Fruit fly (Drosophila melanogaster) whole organism, adult: ENCODE measurements around the gene mts.

ENCODE experiments used
- CG11617 ChIP-seq: fragments of 200-800 bp; sonication (Bioruptor generic); optimal IDR thresholded peaks from 2 replicates; lab custom pipeline; 2017; ENCODE audit warnings: mild to moderate bottlenecking, missing biosample characterization, missing genetic modification reagents, missing genetic modification characterization
- CG12768 ChIP-seq: fragments of 200-800 bp; sonication (Bioruptor generic); optimal IDR thresholded peaks from 2 replicates; lab custom pipeline; 2017; ENCODE audit warnings: missing biosample characterization, missing genetic modification characterization, mild to moderate bottlenecking, moderate library complexity, missing genetic modification reagents
- CG14711 ChIP-seq: fragments of 200-800 bp; sonication (Bioruptor generic); optimal IDR thresholded peaks from 2 replicates; lab custom pipeline; 2018; ENCODE audit warnings: missing biosample characterization, mild to moderate bottlenecking, missing genetic modification characterization, moderate library complexity
- CG1620 ChIP-seq: fragments of 200-800 bp; sonication (Bioruptor generic); optimal IDR thresholded peaks from 2 replicates; lab custom pipeline; 2016; ENCODE audit warnings: missing biosample characterization, missing genetic modification characterization
- CG33017 ChIP-seq: fragments of 200-800 bp; sonication (Bioruptor generic); optimal IDR thresholded peaks from 2 replicates; lab custom pipeline; 2018; ENCODE audit warnings: missing biosample characterization, mild to moderate bottlenecking, missing genetic modification characterization, moderate library complexity
- CG5204 ChIP-seq: fragments of 200-800 bp; sonication (Bioruptor generic); optimal IDR thresholded peaks from 2 replicates; lab custom pipeline; 2016; ENCODE audit warnings: missing biosample characterization, missing genetic modification characterization
- CG7045 ChIP-seq: fragments of 200-800 bp; sonication (Bioruptor generic); optimal IDR thresholded peaks from 2 replicates; lab custom pipeline; 2017; ENCODE audit warnings: missing biosample characterization, mild to moderate bottlenecking, missing genetic modification characterization
- CG7101 ChIP-seq: fragments of 200-800 bp; sonication (Bioruptor generic); optimal IDR thresholded peaks from 2 replicates; lab custom pipeline; 2018; ENCODE audit warnings: missing biosample characterization, mild to moderate bottlenecking, missing genetic modification characterization, moderate library complexity
- Clk ChIP-seq: fragments of 200-800 bp; sonication (Bioruptor generic); optimal IDR thresholded peaks from 2 replicates; lab custom pipeline; 2017; ENCODE audit warnings: missing biosample characterization, missing genetic modification characterization
- Crg-1 ChIP-seq: fragments of 200-800 bp; sonication (Bioruptor generic); optimal IDR thresholded peaks from 2 replicates; lab custom pipeline; 2016; ENCODE audit warnings: missing biosample characterization, missing genetic modification characterization
- Hr96 ChIP-seq: fragments of 200-800 bp; sonication (Bioruptor generic); optimal IDR thresholded peaks from 2 replicates; lab custom pipeline; 2016; ENCODE audit warnings: missing biosample characterization, missing genetic modification characterization
- Mnt ChIP-seq: fragments of 200-800 bp; sonication (Bioruptor generic); optimal IDR thresholded peaks from 2 replicates; lab custom pipeline; 2016; ENCODE audit warnings: missing biosample characterization, mild to moderate bottlenecking, missing genetic modification characterization
- bab1 ChIP-seq: fragments of 200-800 bp; sonication (Bioruptor generic); optimal IDR thresholded peaks from 3 replicates; lab custom pipeline; 2019; ENCODE audit warnings: missing biosample characterization, mild to moderate bottlenecking, missing genetic modification characterization, moderate library complexity
- cic ChIP-seq: fragments of 200-800 bp; sonication (Bioruptor generic); optimal IDR thresholded peaks from 2 replicates; lab custom pipeline; 2017; ENCODE audit warnings: missing biosample characterization, mild to moderate bottlenecking, missing genetic modification characterization, moderate library complexity
- cnc ChIP-seq, 2 experiments: fragments of >200 bp; optimal IDR thresholded peaks; 2 replicates each; lab custom pipeline; 2017
- kay ChIP-seq: fragments of 200-800 bp; sonication (Bioruptor generic); peaks from one replicate; lab custom pipeline; 2016; ENCODE audit warnings: missing biosample characterization, missing genetic modification characterization, borderline replicate concordance
- ovo ChIP-seq: fragments of 200-800 bp; sonication (Bioruptor generic); optimal IDR thresholded peaks from 2 replicates; lab custom pipeline; 2016; ENCODE audit warnings: missing biosample characterization, missing genetic modification characterization
- pad ChIP-seq: fragments of 200-800 bp; sonication (Bioruptor generic); optimal IDR thresholded peaks from 3 replicates; lab custom pipeline; 2017; ENCODE audit warnings: missing biosample characterization, missing genetic modification characterization, mild to moderate bottlenecking, moderate library complexity, missing genetic modification reagents
- tj ChIP-seq: fragments of 200-800 bp; sonication (Bioruptor generic); optimal IDR thresholded peaks from 3 replicates; lab custom pipeline; 2017; ENCODE audit warnings: missing biosample characterization, mild to moderate bottlenecking, missing genetic modification characterization, moderate library complexity
- toe ChIP-seq: fragments of 200-800 bp; sonication (Bioruptor generic); optimal IDR thresholded peaks from 2 replicates; lab custom pipeline; 2016; ENCODE audit warnings: missing biosample characterization, missing genetic modification characterization

The mts gene

dm6 chr2L:7861733-7862132 is 34.3 kb downstream of the mts start:
- no peak for TF ChIP-seq Clk (GFP tag; lab: Kevin White, UChicago)
- no peak for TF ChIP-seq ovo
- TF ChIP-seq CG33017 (tag; lab: Kevin White, UChicago): no peak
- no peak for TF ChIP-seq toe (GFP tag; lab: Kevin White, UChicago)

DNA sequence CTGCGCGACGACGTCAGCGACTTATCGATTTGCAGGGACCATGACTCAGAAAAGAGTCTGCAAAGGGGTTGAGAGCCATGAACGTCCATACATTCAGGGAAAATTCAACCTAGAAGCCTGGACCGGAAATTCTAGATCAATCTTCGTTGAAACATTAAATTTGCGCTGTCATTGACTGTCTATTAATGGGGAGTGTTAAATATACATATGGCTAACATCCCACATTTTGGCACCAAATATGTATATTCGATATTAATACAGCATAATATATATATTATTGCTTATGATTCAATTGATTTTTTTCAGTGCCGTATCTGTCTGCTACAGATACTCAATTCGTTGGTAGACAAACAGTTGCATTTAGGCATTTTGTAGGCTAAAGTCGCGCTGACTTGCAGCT is 41.2 kb downstream of the mts start:
- TF ChIP-seq CG7101 (tag; lab: Kevin White, UChicago) (no peak), toe (GFP tag; lab: Kevin White, UChicago) (no peak), CG14711 (tag; lab: Kevin White, UChicago) (no peak), pad (GFP tag; lab: Kevin White, UChicago) (no peak), Hr96 (GFP tag; lab: Kevin White, UChicago) (no peak), CG5204 (GFP tag; lab: Kevin White, UChicago) (no peak), CG33017 (tag; lab: Kevin White, UChicago) (no peak), Crg-1 (GFP tag; lab: Kevin White, UChicago) (no peak), cnc (optimal IDR thresholded peaks at IDR 0.05; lab: Kevin White, UChicago) (no peak), kay (GFP tag; lab: Kevin White, UChicago) (no peak), CG7045 (GFP tag; lab: Kevin White, UChicago) (no peak), CG11617 (no peak), Mnt (GFP tag; lab: Kevin White, UChicago) (no peak), CG1620 (GFP tag; lab: Kevin White, UChicago) (no peak), cic (no peak)

dm6 chr2L:7870212-7870611 is 42.8 kb downstream of the mts start:
- TF ChIP-seq Clk (GFP tag; lab: Kevin White, UChicago): no peak
- no peak for TF ChIP-seq CG11617
- TF ChIP-seq ovo: no peak
- no peak for TF ChIP-seq bab1 (GFP tag; lab: Kevin White, UChicago)
- TF ChIP-seq cnc (optimal IDR thresholded peaks at IDR 0.05; lab: Kevin White, UChicago): no peak
- TF ChIP-seq CG14711 (tag; lab: Kevin White, UChicago): no peak

DNA sequence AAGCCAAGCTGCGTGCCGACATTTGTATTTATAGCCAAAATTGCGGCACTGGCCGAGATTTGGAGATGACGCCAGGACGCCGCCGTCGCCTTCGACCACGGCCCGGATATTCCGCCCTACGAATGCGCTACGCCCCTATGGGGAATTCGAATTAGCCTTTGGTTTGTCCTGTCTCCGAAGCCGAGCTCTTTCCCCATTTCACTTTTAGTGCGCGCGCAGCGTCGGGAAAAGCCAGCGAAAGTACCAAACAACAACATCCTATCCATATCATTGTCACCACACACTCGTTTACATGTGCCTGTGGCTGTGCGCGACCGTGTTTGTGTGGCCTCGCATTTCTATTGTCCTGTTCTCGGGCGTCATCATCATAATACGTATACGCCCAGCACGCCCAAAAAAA is 43.9 kb downstream of the mts start, which contains the start of gene Proc:
Gene Proc, minus strand, starts transcription at position 101 of the 400 bp plus-strand sequence.
- TF ChIP-seq bab1 (GFP tag; lab: Kevin White, UChicago) (no peak), CG11617 (no peak), CG12768 (GFP tag; lab: Kevin White, UChicago) (no peak), CG5204 (GFP tag; lab: Kevin White, UChicago) (no peak), tj (GFP tag; lab: Kevin White, UChicago) (no peak), CG7101 (tag; lab: Kevin White, UChicago) (no peak), kay (GFP tag; lab: Kevin White, UChicago) (no peak), pad (GFP tag; lab: Kevin White, UChicago) (no peak), CG1620 (GFP tag; lab: Kevin White, UChicago) (no peak), CG14711 (tag; lab: Kevin White, UChicago) (no peak), Crg-1 (GFP tag; lab: Kevin White, UChicago) (no peak), CG33017 (tag; lab: Kevin White, UChicago) (no peak), ovo (no peak), Mnt (GFP tag; lab: Kevin White, UChicago) (no peak), Clk (GFP tag; lab: Kevin White, UChicago) (no peak), Hr96 (GFP tag; lab: Kevin White, UChicago) (no peak), cic (no peak), cnc (optimal IDR thresholded peaks at IDR 0.05; lab: Kevin White, UChicago) (no peak)

DNA sequence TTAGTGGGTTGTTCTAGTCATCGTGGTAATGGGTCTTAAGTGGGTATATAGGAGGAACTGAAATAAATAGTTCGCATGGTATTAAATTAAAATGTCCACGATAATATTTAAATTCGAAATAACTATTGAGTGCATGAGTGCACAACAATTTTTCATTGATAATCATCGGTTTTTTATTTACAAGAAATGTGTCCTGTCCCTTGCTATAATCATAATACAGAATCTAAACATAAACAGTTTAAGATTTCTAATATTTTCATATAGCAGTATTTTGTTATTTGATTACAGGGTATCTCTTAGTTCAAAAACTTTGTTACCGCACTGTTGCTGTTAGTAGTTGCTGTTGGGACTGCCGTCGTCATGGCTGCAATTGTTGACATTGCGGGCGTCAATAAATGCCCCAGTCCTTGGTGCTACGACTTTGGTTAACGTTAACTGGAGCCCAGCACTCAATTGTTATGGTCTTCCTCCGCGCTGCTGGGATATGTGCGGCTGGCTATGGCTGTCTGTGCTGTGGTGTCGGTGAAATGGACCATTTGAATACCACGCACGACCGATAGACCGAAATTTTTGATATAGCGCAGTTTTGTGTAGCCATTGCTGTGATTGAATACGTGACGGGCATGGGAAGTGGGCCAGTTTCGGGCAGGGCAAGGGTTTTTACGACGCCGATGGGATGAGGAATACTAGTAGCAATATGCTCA is 44.5 kb downstream of the mts start:
- no peak for TF ChIP-seq Crg-1 (GFP tag; lab: Kevin White, UChicago)
- no peak for TF ChIP-seq kay (GFP tag; lab: Kevin White, UChicago)
- TF ChIP-seq CG5204 (GFP tag; lab: Kevin White, UChicago): peak; percentile 5
- no peak for TF ChIP-seq CG11617
- no peak for TF ChIP-seq tj (GFP tag; lab: Kevin White, UChicago)

DNA sequence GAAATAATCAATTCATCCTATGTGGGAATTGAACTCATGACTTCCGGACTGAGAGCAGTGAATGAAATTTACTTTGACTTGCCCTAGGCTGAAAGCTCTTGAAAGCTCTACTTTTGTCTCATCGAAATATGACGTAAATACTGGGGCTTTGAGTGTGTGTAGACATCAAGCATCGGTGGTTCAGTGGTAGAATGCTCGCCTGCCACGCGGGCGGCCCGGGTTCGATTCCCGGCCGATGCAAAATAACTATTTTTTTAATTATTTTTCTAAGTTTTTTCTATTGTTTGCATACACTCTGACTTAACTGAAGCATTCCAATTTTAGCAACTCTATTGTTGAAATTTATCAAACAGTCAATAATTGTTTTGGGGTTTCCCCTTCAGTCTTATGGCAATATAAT is 45.2 kb downstream of the mts start:
- TF ChIP-seq pad (GFP tag; lab: Kevin White, UChicago): no peak
- no peak for TF ChIP-seq tj (GFP tag; lab: Kevin White, UChicago)
- no peak for TF ChIP-seq CG33017 (tag; lab: Kevin White, UChicago)
- no peak for TF ChIP-seq CG5204 (GFP tag; lab: Kevin White, UChicago)
- TF ChIP-seq cic: no peak
- no peak for TF ChIP-seq CG7045 (GFP tag; lab: Kevin White, UChicago)
- TF ChIP-seq Crg-1 (GFP tag; lab: Kevin White, UChicago): no peak
- no peak for TF ChIP-seq kay (GFP tag; lab: Kevin White, UChicago)
- no peak for TF ChIP-seq Mnt (GFP tag; lab: Kevin White, UChicago)
- no peak for TF ChIP-seq cnc (optimal IDR thresholded peaks at IDR 0.05; lab: Kevin White, UChicago)
- no peak for TF ChIP-seq CG14711 (tag; lab: Kevin White, UChicago)
- no peak for TF ChIP-seq CG7101 (tag; lab: Kevin White, UChicago)
